Worm (Caenorhabditis elegans): ENCODE results near the gene rabx-5.

The rabx-5 gene

ce11 chrIII:10621208-10621607, 16.1 kb downstream of the rabx-5 start, which contains the start of the genes lron-10 and hpr-9 (continued):
- TF ChIP-seq lsy-27 (tag; optimal IDR thresholded peaks at IDR 0.05; ENCODE audit: borderline replicate concordance, insufficient read depth) (no peak), madf-3 (GFP tag; IDR thresholded peaks at IDR 0.05) (0 out of 2 replicates have a peak, but pooled peaks have one; percentile 61), lin-54 (GFP tag; optimal IDR thresholded peaks at IDR 0.05) (peak; percentile 73)

DNA sequence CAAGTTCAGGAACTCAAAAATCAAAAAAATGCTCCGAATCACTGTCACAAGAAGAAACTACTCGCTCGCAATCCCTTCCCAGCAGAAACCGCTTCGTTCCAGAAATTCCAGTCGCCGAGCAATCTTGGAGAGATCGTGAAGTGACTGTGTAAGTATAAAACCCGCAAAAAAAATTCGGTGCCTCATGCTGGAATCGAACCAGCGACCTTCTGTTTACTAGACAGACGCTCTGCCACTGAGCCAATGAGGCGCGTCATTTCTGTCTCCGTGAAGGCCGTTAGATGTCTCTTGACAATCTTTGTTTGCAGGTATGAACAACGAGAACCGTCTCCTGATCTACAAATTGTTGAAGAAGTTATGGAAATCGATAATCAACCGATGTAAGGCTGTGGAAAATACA, 19.4 kb downstream of the rabx-5 start:
- TF ChIP-seq D2030.7 (GFP tag; IDR thresholded peaks at IDR 0.05) (peak; percentile 50), nhr-90 (tag; optimal IDR thresholded peaks at IDR 0.05) (peak; percentile 75), madf-10 (tag; optimal IDR thresholded peaks at IDR 0.05) (peak; percentile 39), F49E8.2 (tag; optimal IDR thresholded peaks at IDR 0.05; ENCODE audit: insufficient read depth) (peak; percentile 73), ztf-25 (GFP tag; IDR thresholded peaks at IDR 0.05) (peak; percentile 65), K12H6.12 (tag; optimal IDR thresholded peaks at IDR 0.05) (peak; percentile 36), Y67H2A.10 (GFP tag; conservative IDR thresholded peaks at IDR 0.05) (no peak), ccch-3 (GFP tag; optimal IDR thresholded peaks at IDR 0.05) (no peak), B0019.2 (GFP tag; conservative IDR thresholded peaks at IDR 0.05) (0 out of 2 replicates have a peak, but pooled peaks have one; percentile 22), nhr-120 (GFP tag; IDR thresholded peaks at IDR 0.05) (no peak), efl-1 (GFP tag; optimal IDR thresholded peaks at IDR 0.05) (peak; percentile 5), ztf-3 (GFP tag; optimal IDR thresholded peaks at IDR 0.05) (no peak), attf-6 (GFP tag; IDR thresholded peaks at IDR 0.05) (peak; percentile 72), ceh-91 (GFP tag; IDR thresholded peaks at IDR 0.05) (peak; percentile 32; the same call in 1 of the 2 replicates), sea-2 (GFP tag; IDR thresholded peaks at IDR 0.05) (no peak), F23B12.7 (tag; optimal IDR thresholded peaks at IDR 0.05; ENCODE audit: insufficient read depth) (peak; percentile 6), rpc-1 (optimal IDR thresholded peaks at IDR 0.05) (peak; percentile 71), rpc-1 (tag; optimal IDR thresholded peaks at IDR 0.05) (peak; percentile 85), somi-1 (GFP tag; optimal IDR thresholded peaks at IDR 0.05) (peak; percentile 6), attf-5 (GFP tag; optimal IDR thresholded peaks at IDR 0.05) (peak; percentile 58), cebp-1 (GFP tag; IDR thresholded peaks at IDR 0.05) (0 out of 2 replicates have a peak, but pooled peaks have one; percentile 17), cebp-1 (tag; optimal IDR thresholded peaks at IDR 0.05) (peak; percentile 61), hlh-12 (tag; optimal IDR thresholded peaks at IDR 0.05) (no peak), Y56A3A.18 (GFP tag; IDR thresholded peaks at IDR 0.05) (0 out of 2 replicates have a peak, but pooled peaks have one; percentile 21), madf-6 (GFP tag; IDR thresholded peaks at IDR 0.05) (peak; percentile 77), let-607 (tag; optimal IDR thresholded peaks at IDR 0.05) (no peak), F39B2.1 (GFP tag; IDR thresholded peaks at IDR 0.05) (no peak), madf-8 (GFP tag; conservative IDR thresholded peaks at IDR 0.05) (no peak; the same call in 1 of the 2 replicates), F57A8.1 (GFP tag; optimal IDR thresholded peaks at IDR 0.05) (peak; percentile 79), ekl-4 (GFP tag; IDR thresholded peaks at IDR 0.05) (peak; percentile 81), ceh-100 (GFP tag; IDR thresholded peaks at IDR 0.05) (peak; percentile 51; the same call in 1 of the 2 replicates), dpl-1 (GFP tag; optimal IDR thresholded peaks at IDR 0.05) (no peak), pbrm-1 (GFP tag; IDR thresholded peaks at IDR 0.05) (no peak), nhr-27 (tag; optimal IDR thresholded peaks at IDR 0.05) (peak; percentile 23), F22D6.2 (tag; optimal IDR thresholded peaks at IDR 0.05) (no peak), ceh-58 (GFP tag; IDR thresholded peaks at IDR 0.05) (peak; percentile 80; the same call in 1 of the 2 replicates), ztf-28 (GFP tag; IDR thresholded peaks at IDR 0.05) (0 out of 2 replicates have a peak, but pooled peaks have one; percentile 39), tbx-9 (tag; optimal IDR thresholded peaks at IDR 0.05; ENCODE audit: borderline replicate concordance) (no peak), unc-62 (GFP tag; optimal IDR thresholded peaks at IDR 0.05) (no peak), chd-7 (tag; optimal IDR thresholded peaks at IDR 0.05) (peak; percentile 51), B0336.3 (GFP tag; IDR thresholded peaks at IDR 0.05) (peak; percentile 31; the same call in 1 of the 2 replicates), Y79H2A.3 (GFP tag; conservative IDR thresholded peaks at IDR 0.05) (0 out of 2 replicates have a peak, but pooled peaks have one; percentile 59), snpc-1.3 (tag; optimal IDR thresholded peaks at IDR 0.05; ENCODE audit: insufficient read depth) (peak; percentile 80)
